Worm (Caenorhabditis elegans) whole organism, L1 larva: ENCODE measurements around the gene Y94H6A.7.
"Not testable (repeated sequence)": the region's sequence is repeated elsewhere in the genome, so short reads cannot be mapped to it uniquely, and the experiment has no call there.

Source experiments
- C34B4.2 ChIP-seq: sonication (generic microtip); optimal IDR thresholded peaks from 2 replicates; lab custom pipeline; 2017; ENCODE audit warnings: mild to moderate bottlenecking, missing genetic modification characterization, missing compliant biosample characterization
- aly-2 ChIP-seq: fragments of 150-350 bp; optimal IDR thresholded peaks from 2 replicates; lab custom pipeline; 2014; ENCODE audit warnings: missing biosample characterization, missing genetic modification characterization
- efl-3 ChIP-seq: fragments of 200-800 bp; sonication (Bioruptor generic); optimal IDR thresholded peaks from 2 replicates; lab custom pipeline; 2018; ENCODE audit warnings: mild to moderate bottlenecking, missing genetic modification characterization, missing compliant biosample characterization
- elt-3 ChIP-seq, 6 experiments: fragments of 150-350 bp in 1 of 6; sonication (generic microtip); optimal IDR thresholded peaks; 2 replicates each; lab custom pipeline; 2017 to 2018; ENCODE audit warnings: missing biosample characterization in 6 of 6, missing genetic modification characterization in 6 of 6, inconsistent platforms in 1 of 6
- lin-15B ChIP-seq: fragments of 150-350 bp; sonication (generic microtip); optimal IDR thresholded peaks from 3 replicates; lab custom pipeline; 2014; ENCODE audit warnings: missing biosample characterization, missing genetic modification characterization
- nhr-11 ChIP-seq: fragments of 150-350 bp; optimal IDR thresholded peaks from 2 replicates; lab custom pipeline; 2014; ENCODE audit warnings: missing biosample characterization, missing genetic modification characterization
- nhr-77 ChIP-seq: fragments of 150-350 bp; optimal IDR thresholded peaks from 2 replicates; lab custom pipeline; 2014; ENCODE audit warnings: missing biosample characterization, missing genetic modification characterization

DNA sequence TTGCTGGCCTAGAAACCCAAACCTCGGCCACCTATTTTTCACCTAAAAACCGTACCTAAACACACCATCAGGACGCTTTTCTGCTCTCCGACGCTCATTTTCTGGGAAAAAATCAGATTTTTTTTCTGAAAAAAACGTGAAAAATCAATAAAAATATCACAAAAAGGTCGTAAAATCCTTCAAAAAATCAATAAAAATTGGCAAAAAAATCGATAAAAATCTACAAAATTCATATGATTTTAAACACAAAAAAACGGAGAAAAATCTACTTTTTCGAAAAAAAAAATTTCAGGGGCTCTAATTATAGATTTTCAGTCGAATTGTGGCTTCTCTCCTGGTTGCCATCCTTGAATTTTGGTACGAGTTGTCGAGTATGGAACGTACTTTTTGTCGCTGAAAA lies at the start of gene Y94H6A.7:
- TF ChIP-seq lin-15B (tag; lab: Kevin White, UChicago); elt-3 (tag; optimal IDR thresholded peaks at IDR 0.05; lab: Kevin White, UChicago); C34B4.2; nhr-77 (tag; lab: Kevin White, UChicago); nhr-11 (tag; lab: Kevin White, UChicago); efl-3 (GFP tag; lab: Kevin White, UChicago); aly-2: not testable (repeated sequence)
